Worm (Caenorhabditis elegans): ENCODE results near the gene F14D7.2.

The F14D7.2 gene

DNA sequence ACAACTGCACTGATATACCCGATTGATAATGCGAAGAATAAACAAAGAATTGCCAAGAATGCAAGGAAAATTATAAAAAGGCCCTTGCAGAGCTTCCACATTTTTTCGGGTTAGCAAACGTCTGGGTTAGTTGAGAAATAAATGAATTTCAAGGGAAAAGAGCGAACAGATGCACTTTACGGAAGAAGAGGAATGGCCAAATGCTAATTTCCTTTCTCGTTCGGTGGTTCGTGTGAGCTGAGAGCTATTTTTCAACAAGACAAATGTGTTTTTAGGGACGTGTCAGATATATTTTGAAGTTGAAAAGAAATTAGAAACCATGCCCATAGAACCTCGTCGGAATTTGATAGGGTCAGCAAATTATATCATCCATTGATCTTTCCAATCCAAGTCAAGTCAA is 32.7 kb downstream of the F14D7.2 start, which contains the start of gene F40G12.2:
Gene F40G12.2 (minus strand): TSS at position 101 of the 400 bp plus-strand sequence.
- no peak for TF ChIP-seq ctbp-1 (GFP tag; IDR thresholded peaks at IDR 0.05)
- TF ChIP-seq zag-1 (tag; optimal IDR thresholded peaks at IDR 0.05) = no peak
- no peak for TF ChIP-seq nhr-25 (tag; optimal IDR thresholded peaks at IDR 0.05; ENCODE audit: borderline replicate concordance, insufficient read depth)
- TF ChIP-seq mxl-2 (GFP tag; conservative IDR thresholded peaks at IDR 0.05) = no peak
- no peak for TF ChIP-seq snpc-4 (tag; optimal IDR thresholded peaks at IDR 0.05)
- TF ChIP-seq ceh-32 (tag; optimal IDR thresholded peaks at IDR 0.05; ENCODE audit: poor library complexity) = no peak
- TF ChIP-seq ceh-82 (tag; optimal IDR thresholded peaks at IDR 0.05) = no peak
- TF ChIP-seq ceh-28 (tag; optimal IDR thresholded peaks at IDR 0.05) = no peak
- no peak for TF ChIP-seq unc-39 (tag; optimal IDR thresholded peaks at IDR 0.05)
- no peak for TF ChIP-seq spr-1 (tag; optimal IDR thresholded peaks at IDR 0.05)
- no peak for TF ChIP-seq jun-1 (tag; optimal IDR thresholded peaks at IDR 0.05)
- no peak for TF ChIP-seq nhr-237 (tag; optimal IDR thresholded peaks at IDR 0.05)
- no peak for TF ChIP-seq ceh-62 (tag; optimal IDR thresholded peaks at IDR 0.05)

- no peak for TF ChIP-seq daf-8 (GFP tag; IDR thresholded peaks at IDR 0.05)
- TF ChIP-seq tra-1 (GFP tag; IDR thresholded peaks at IDR 0.05) = no peak
- no peak for TF ChIP-seq Y5F2A.4 (GFP tag; optimal IDR thresholded peaks at IDR 0.05)
- TF ChIP-seq ctbp-1 (GFP tag; IDR thresholded peaks at IDR 0.05) = no peak
- no peak for TF ChIP-seq fkh-10 (GFP tag; optimal IDR thresholded peaks at IDR 0.05)
- no peak for TF ChIP-seq snpc-4 (tag; optimal IDR thresholded peaks at IDR 0.05)
- TF ChIP-seq mes-2 (tag; optimal IDR thresholded peaks at IDR 0.05; ENCODE audit: poor library complexity, severe bottlenecking) = no peak
- no peak for TF ChIP-seq hif-1 (tag; optimal IDR thresholded peaks at IDR 0.05)
- no peak for TF ChIP-seq daf-19 (GFP tag; conservative IDR thresholded peaks at IDR 0.05)
- TF ChIP-seq rbr-2 (tag; optimal IDR thresholded peaks at IDR 0.05) = no peak
- TF ChIP-seq aha-1 (tag) = no peak
- no peak for TF ChIP-seq F44E2.7 (GFP tag; IDR thresholded peaks at IDR 0.05)
- TF ChIP-seq zfp-2 (tag; optimal IDR thresholded peaks at IDR 0.05) = no peak
- TF ChIP-seq dpl-1 (GFP tag; optimal IDR thresholded peaks at IDR 0.05) = no peak
- no peak for TF ChIP-seq unc-39 (tag; optimal IDR thresholded peaks at IDR 0.05)
- TF ChIP-seq skn-1 (tag; optimal IDR thresholded peaks at IDR 0.05) = no peak
- no peak for TF ChIP-seq cey-2 (tag; optimal IDR thresholded peaks at IDR 0.05; ENCODE audit: borderline replicate concordance, insufficient read depth)
- TF ChIP-seq egl-27 (tag; optimal IDR thresholded peaks at IDR 0.05) = no peak
Measured at ce11 chrV:14256813-14257212, 36.7 kb downstream of the F14D7.2 start, which contains the start of gene sre-8. Gene sre-8, plus strand, starts transcription at chrV:14257113.

DNA sequence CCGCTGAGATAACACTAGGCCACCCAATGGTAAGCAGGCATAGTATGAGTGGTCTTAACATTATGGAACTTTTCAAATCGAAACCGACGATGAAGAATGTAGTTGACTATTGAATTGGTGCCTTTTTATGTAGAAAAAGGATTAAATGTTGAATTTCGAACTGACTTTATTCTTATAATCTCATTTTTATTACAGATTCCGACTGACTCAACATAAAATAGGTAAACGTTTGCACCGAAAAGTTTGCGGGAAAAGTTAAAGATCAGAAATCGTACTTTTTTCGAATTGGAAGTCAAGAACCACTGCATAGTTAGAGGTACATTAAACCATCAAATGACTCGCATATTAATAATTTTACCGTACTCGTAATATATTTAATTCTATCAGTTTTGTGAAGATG is 39.3 kb downstream of the F14D7.2 start, which contains the start of gene K02E11.7:
Gene K02E11.7 (minus strand): TSS at position 101 of the 400 bp plus-strand sequence.
- TF ChIP-seq R02D3.7 (tag; optimal IDR thresholded peaks at IDR 0.05) (no peak), F44E2.7 (GFP tag; IDR thresholded peaks at IDR 0.05) (no peak), unc-39 (tag; optimal IDR thresholded peaks at IDR 0.05) (no peak), ZK546.5 (tag; optimal IDR thresholded peaks at IDR 0.05) (no peak), nhr-76 (tag; optimal IDR thresholded peaks at IDR 0.05) (no peak), nhr-6 (tag; optimal IDR thresholded peaks at IDR 0.05) (no peak), hif-1 (tag; optimal IDR thresholded peaks at IDR 0.05) (no peak), nhr-25 (tag; optimal IDR thresholded peaks at IDR 0.05; ENCODE audit: borderline replicate concordance, insufficient read depth) (no peak), php-3 (GFP tag; IDR thresholded peaks at IDR 0.05) (no peak), ces-1 (GFP tag; optimal IDR thresholded peaks at IDR 0.05) (no peak), daf-16 (GFP tag; optimal IDR thresholded peaks at IDR 0.05) (no peak), daf-16 (tag; optimal IDR thresholded peaks at IDR 0.05) (no peak), nhr-48 (tag; optimal IDR thresholded peaks at IDR 0.05) (no peak), zfp-3 (GFP tag; conservative IDR thresholded peaks at IDR 0.05) (no peak), ztf-7 (tag; optimal IDR thresholded peaks at IDR 0.05) (no peak), duxl-1 (tag; optimal IDR thresholded peaks at IDR 0.05; ENCODE audit: poor library complexity) (no peak), gei-8 (GFP tag; optimal IDR thresholded peaks at IDR 0.05) (no peak), mdl-1 (tag; optimal IDR thresholded peaks at IDR 0.05) (no peak), nhr-41 (GFP tag; IDR thresholded peaks at IDR 0.05) (no peak)
